Fruit fly (Drosophila melanogaster) whole organism, embryonic: ENCODE results near the gene Cpr11B.

Experiments used
- Adf1 ChIP-seq: fragments of 200-800 bp; sonication (Bioruptor generic); IDR thresholded peaks from 2 replicates; pipeline ENCODE4 v1.3.6; 2022; ENCODE audit warnings: missing biosample characterization, missing genetic modification characterization
- CG10959 ChIP-seq: fragments of 200-800 bp; sonication (Bioruptor generic); IDR thresholded peaks from 2 replicates; pipeline ENCODE4 v1.3.6; 2022; ENCODE audit warnings: missing biosample characterization, missing genetic modification characterization
- CG11085 ChIP-seq: fragments of 200-800 bp; sonication (Bioruptor generic); IDR thresholded peaks from 2 replicates; pipeline ENCODE4 v1.3.6; 2022; ENCODE audit warnings: missing biosample characterization, missing genetic modification characterization
- CG11504 ChIP-seq: fragments of 200-800 bp; sonication (Bioruptor generic); optimal IDR thresholded peaks from 3 replicates; lab custom pipeline; 2019; ENCODE audit warnings: missing biosample characterization, mild to moderate bottlenecking, missing genetic modification characterization, moderate library complexity
- CG11695 ChIP-seq: fragments of 200-800 bp; sonication (Bioruptor generic); IDR thresholded peaks from 3 replicates; pipeline ENCODE4 v1.3.6; 2022; ENCODE audit warnings: missing biosample characterization, missing genetic modification characterization
- CG13296 ChIP-seq: fragments of 200-800 bp; sonication (Bioruptor generic); optimal IDR thresholded peaks from 3 replicates; lab custom pipeline; 2018; ENCODE audit warnings: missing biosample characterization, mild to moderate bottlenecking, missing genetic modification characterization
- CG15011 ChIP-seq: fragments of 200-800 bp; sonication (Bioruptor generic); optimal IDR thresholded peaks from 3 replicates; lab custom pipeline; 2018; ENCODE audit warnings: missing biosample characterization, mild to moderate bottlenecking, missing genetic modification characterization
- CG15269 ChIP-seq: fragments of 200-800 bp; sonication (Bioruptor generic); optimal IDR thresholded peaks from 2 replicates; lab custom pipeline; 2018; ENCODE audit warnings: missing biosample characterization, mild to moderate bottlenecking, missing genetic modification characterization, moderate library complexity
- CG15479 ChIP-seq: fragments of 200-800 bp; sonication (Bioruptor generic); optimal IDR thresholded peaks from 3 replicates; lab custom pipeline; 2019; ENCODE audit warnings: missing biosample characterization, mild to moderate bottlenecking, missing genetic modification characterization, moderate library complexity
- CG18476 ChIP-seq: fragments of 200-800 bp; sonication (Bioruptor generic); optimal IDR thresholded peaks from 2 replicates; lab custom pipeline; 2016; ENCODE audit warnings: missing biosample characterization, mild to moderate bottlenecking, missing genetic modification characterization
- CG2120 ChIP-seq: fragments of 200-800 bp; sonication (Bioruptor generic); optimal IDR thresholded peaks from 3 replicates; lab custom pipeline; 2016; ENCODE audit warnings: missing biosample characterization, missing genetic modification characterization
- CG2712 ChIP-seq: fragments of 200-800 bp; optimal IDR thresholded peaks from 3 replicates; lab custom pipeline; 2019; ENCODE audit warnings: missing biosample characterization, mild to moderate bottlenecking, missing genetic modification characterization, moderate library complexity
- CG7786 ChIP-seq: fragments of 200-800 bp; sonication (Bioruptor generic); optimal IDR thresholded peaks from 2 replicates; lab custom pipeline; 2016; ENCODE audit warnings: missing biosample characterization, missing genetic modification characterization
- CG9609 ChIP-seq: fragments of 200-800 bp; sonication (Bioruptor generic); optimal IDR thresholded peaks from 3 replicates; lab custom pipeline; 2016; ENCODE audit warnings: missing biosample characterization, missing genetic modification characterization
- CG9932 ChIP-seq: fragments of 200-800 bp; sonication (Bioruptor generic); IDR thresholded peaks from 2 replicates; pipeline ENCODE4 v1.3.6; 2022; ENCODE audit warnings: missing biosample characterization, missing genetic modification characterization
- Camta ChIP-seq: fragments of 200-800 bp; sonication (Bioruptor generic); optimal IDR thresholded peaks from 2 replicates; lab custom pipeline; 2016; ENCODE audit warnings: missing biosample characterization, missing genetic modification characterization
- Elba2 ChIP-seq: fragments of 200-800 bp; sonication (Bioruptor generic); optimal IDR thresholded peaks from 3 replicates; lab custom pipeline; 2016; ENCODE audit warnings: missing biosample characterization, missing genetic modification characterization
- Ets65A ChIP-seq: fragments of 200-800 bp; sonication (Bioruptor generic); peaks from one replicate; lab custom pipeline; 2016; ENCODE audit warnings: missing biosample characterization, missing genetic modification characterization
- Hey ChIP-seq: fragments of 200-800 bp; sonication (Bioruptor generic); optimal IDR thresholded peaks from 3 replicates; lab custom pipeline; 2018; ENCODE audit warnings: missing biosample characterization, mild to moderate bottlenecking, missing genetic modification characterization
- MBD-R2 ChIP-seq: fragments of 200-800 bp; sonication (Bioruptor generic); IDR thresholded peaks from 2 replicates; pipeline ENCODE4 v1.3.6; 2022; ENCODE audit warnings: missing biosample characterization, missing genetic modification characterization
- Med ChIP-seq: fragments of 200-800 bp; sonication (Bioruptor generic); peaks from one replicate; lab custom pipeline; 2016; ENCODE audit warnings: missing biosample characterization, missing genetic modification characterization, mild to moderate bottlenecking, inconsistent platforms, moderate library complexity
- Nf-YB ChIP-seq: fragments of 200-800 bp; sonication (Bioruptor generic); optimal IDR thresholded peaks from 3 replicates; lab custom pipeline; 2019; ENCODE audit warnings: missing biosample characterization, mild to moderate bottlenecking, missing genetic modification characterization, moderate library complexity
- Nf-YC ChIP-seq: fragments of 200-800 bp; optimal IDR thresholded peaks from 3 replicates; lab custom pipeline; 2019; ENCODE audit warnings: missing biosample characterization, mild to moderate bottlenecking, missing genetic modification characterization, moderate library complexity
- Oaz ChIP-seq: fragments of 200-800 bp; sonication (Bioruptor generic); IDR thresholded peaks from 2 replicates; pipeline ENCODE4 v1.3.6; 2022; ENCODE audit warnings: missing biosample characterization, missing genetic modification characterization
- Opbp ChIP-seq: fragments of 200-800 bp; sonication (Bioruptor generic); IDR thresholded peaks from 3 replicates; pipeline ENCODE4 v1.3.6; 2022; ENCODE audit warnings: missing biosample characterization, missing genetic modification characterization; ENCODE audit not compliant: partially characterized antibody
- Trl ChIP-seq, 3 experiments: fragments of >200 bp in 2 of 3; fragments of 200-800 bp in 1 of 3; sonication (Bioruptor generic) in 1 of 3; optimal IDR thresholded peaks; 2 replicates in 1 of 3; 3 replicates in 2 of 3; lab custom pipeline; 2016 to 2017; ENCODE audit warnings: missing biosample characterization in 1 of 3, missing genetic modification characterization in 1 of 3
- cg ChIP-seq: fragments of 200-800 bp; sonication (Bioruptor generic); optimal IDR thresholded peaks from 3 replicates; lab custom pipeline; 2019; ENCODE audit warnings: missing biosample characterization, mild to moderate bottlenecking, missing genetic modification characterization, moderate library complexity
- chinmo ChIP-seq: fragments of 200-800 bp; sonication (Bioruptor generic); IDR thresholded peaks from 4 replicates; pipeline ENCODE4 v1.3.6; 2022; ENCODE audit warnings: missing biosample characterization, missing genetic modification characterization; ENCODE audit not compliant: partially characterized antibody
- croc ChIP-seq: fragments of 200-800 bp; sonication (Bioruptor generic); conservative IDR thresholded peaks from 3 replicates; pipeline ENCODE4 v1.3.6; 2022; ENCODE audit warnings: missing biosample characterization, missing genetic modification characterization
- exex ChIP-seq: fragments of 200-800 bp; sonication (Bioruptor generic); optimal IDR thresholded peaks from 4 replicates; lab custom pipeline; 2018; ENCODE audit warnings: missing biosample characterization, mild to moderate bottlenecking, missing genetic modification characterization, moderate library complexity
- hkb ChIP-seq, 2 experiments: fragments of 200-800 bp in 1 of 2; fragments of >200 bp in 1 of 2; sonication (Bioruptor generic) in 1 of 2; IDR thresholded peaks in 1 of 2; optimal IDR thresholded peaks in 1 of 2; 2 replicates each; pipeline versions ENCODE4 v1.3.6 to Lab custom; 2017 to 2022; ENCODE audit warnings: missing biosample characterization in 1 of 2, missing genetic modification characterization in 1 of 2
- kah ChIP-seq: fragments of 200-800 bp; sonication (Bioruptor generic); optimal IDR thresholded peaks from 2 replicates; lab custom pipeline; 2018; ENCODE audit warnings: missing biosample characterization, mild to moderate bottlenecking, missing genetic modification characterization
- lola ChIP-seq, 3 experiments: fragments of >200 bp in 2 of 3; fragments of 200-800 bp in 1 of 3; sonication (Bioruptor generic) in 1 of 3; optimal IDR thresholded peaks; 2 replicates each; lab custom pipeline; 2017 to 2019; ENCODE audit warnings: missing biosample characterization in 3 of 3, missing genetic modification characterization in 3 of 3, mild to moderate bottlenecking in 1 of 3, moderate library complexity in 1 of 3
- org-1 ChIP-seq: fragments of 200-800 bp; sonication (Bioruptor generic); optimal IDR thresholded peaks from 2 replicates; lab custom pipeline; 2017; ENCODE audit warnings: missing biosample characterization, missing genetic modification characterization
- pho ChIP-seq: fragments of 200-800 bp; sonication (Bioruptor generic); optimal IDR thresholded peaks from 2 replicates; lab custom pipeline; 2016; ENCODE audit warnings: missing biosample characterization, missing genetic modification characterization
- repo ChIP-seq: fragments of 200-800 bp; sonication (Bioruptor generic); optimal IDR thresholded peaks from 2 replicates; lab custom pipeline; 2016; ENCODE audit warnings: missing biosample characterization, missing genetic modification characterization
- toy ChIP-seq: fragments of 200-800 bp; sonication (Bioruptor generic); IDR thresholded peaks from 2 replicates; pipeline ENCODE4 v1.3.6; 2022; ENCODE audit warnings: missing biosample characterization, missing genetic modification characterization

Cpr11B gene

dm6 chrX:12600802-12601793, 48.2 kb downstream of the Cpr11B start (continued):
- TF ChIP-seq cg (GFP tag; lab: Kevin White, UChicago) = peak; percentile 85
- TF ChIP-seq CG18476 = no peak
- peak; percentile 1 for TF ChIP-seq pho
- TF ChIP-seq Nf-YB (GFP tag; lab: Kevin White, UChicago) = peak; percentile 82
- TF ChIP-seq CG11085 (GFP tag; lab: Robert Waterston, UW) = no peak
- TF ChIP-seq CG11695 (GFP tag; lab: Robert Waterston, UW) = no peak
- no peak for TF ChIP-seq Opbp (GFP tag; lab: Robert Waterston, UW)
- no peak for TF ChIP-seq Adf1 (GFP tag; lab: Robert Waterston, UW)
- peak in 1 of 2 experiments; percentile 4 for TF ChIP-seq Trl (optimal IDR thresholded peaks at IDR 0.05; lab: Kevin White, UChicago)
- TF ChIP-seq Trl (GFP tag; optimal IDR thresholded peaks at IDR 0.05; lab: Kevin White, UChicago) = no peak
- TF ChIP-seq Camta (GFP tag; lab: Kevin White, UChicago) = no peak
- no peak for TF ChIP-seq repo (GFP tag; lab: Kevin White, UChicago)
- peak; percentile 75 for TF ChIP-seq Elba2 (GFP tag; lab: Kevin White, UChicago)
- 0 out of 4 replicates have a peak, but pooled peaks have one; percentile 49 for TF ChIP-seq chinmo (GFP tag; lab: Robert Waterston, UW)
- no peak; the same call in 1 of the 2 replicates for TF ChIP-seq MBD-R2 (GFP tag; lab: Robert Waterston, UW)
- TF ChIP-seq CG13296 (GFP tag; lab: Kevin White, UChicago) = no peak
- peak; percentile 24; the same call in 1 of the 2 replicates for TF ChIP-seq CG9932 (GFP tag; lab: Robert Waterston, UW)
- TF ChIP-seq Hey (tag; lab: Kevin White, UChicago) = no peak
- TF ChIP-seq CG11504 (tag; lab: Kevin White, UChicago) = no peak
- no peak for TF ChIP-seq Oaz
- TF ChIP-seq Nf-YC = peak; percentile 85
- TF ChIP-seq CG10959 (GFP tag; lab: Robert Waterston, UW) = peak; percentile 54; the same call in 1 of the 2 replicates
- no peak for TF ChIP-seq croc (GFP tag; lab: Robert Waterston, UW)
- no peak for TF ChIP-seq kah
- peak; percentile 62 for TF ChIP-seq Med (GFP tag; lab: Kevin White, UChicago)
- TF ChIP-seq exex (tag; lab: Kevin White, UChicago) = peak; percentile 87
- no peak for TF ChIP-seq hkb (optimal IDR thresholded peaks at IDR 0.05; lab: Kevin White, UChicago)
- TF ChIP-seq hkb (GFP tag; IDR thresholded peaks at IDR 0.05; lab: Robert Waterston, UW) = no peak
- no peak for TF ChIP-seq Ets65A
- TF ChIP-seq CG15269 = no peak
- TF ChIP-seq CG9609 (GFP tag; lab: Kevin White, UChicago) = no peak
- peak; percentile 25 for TF ChIP-seq CG15479 (GFP tag; lab: Kevin White, UChicago)
- TF ChIP-seq CG2120 (GFP tag; lab: Kevin White, UChicago) = peak; percentile 60
- no peak for TF ChIP-seq CG15011 (GFP tag; lab: Kevin White, UChicago)
- TF ChIP-seq org-1 (GFP tag; lab: Kevin White, UChicago) = no peak
- no peak for TF ChIP-seq toy (GFP tag; lab: Robert Waterston, UW)
- TF ChIP-seq CG7786 (GFP tag; lab: Kevin White, UChicago) = peak; percentile 18
- TF ChIP-seq CG2712 = no peak
- no peak for TF ChIP-seq lola (GFP tag; optimal IDR thresholded peaks at IDR 0.05; lab: Kevin White, UChicago)
